Worm (Caenorhabditis elegans): Measurements from ENCODE around the gene C02F4.4.

Gene C02F4.4

DNA sequence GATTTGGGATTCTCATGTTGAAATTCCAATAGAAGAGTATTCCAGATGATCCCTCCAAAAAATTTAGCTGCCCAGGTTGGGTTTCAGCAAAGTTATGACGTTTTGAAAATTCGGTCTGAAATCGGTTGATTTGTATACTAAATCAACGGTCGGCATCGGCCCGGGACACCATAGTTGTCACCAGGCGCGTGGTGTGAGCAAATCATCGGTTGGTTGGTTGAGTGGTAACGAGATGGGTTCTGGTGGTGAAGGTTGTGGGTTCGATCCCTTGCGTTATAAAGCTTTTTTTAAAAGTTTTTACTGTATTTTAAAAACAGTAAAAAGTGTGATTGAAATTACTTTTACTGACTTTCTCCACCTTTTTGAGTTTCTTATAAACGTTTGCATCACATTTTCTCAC is 33.5 kb upstream of the C02F4.4 start:
- TF ChIP-seq arid-1 (GFP tag; conservative IDR thresholded peaks at IDR 0.05) (0 out of 2 replicates have a peak, but pooled peaks have one; percentile 30), Y48G9A.11 (GFP tag; IDR thresholded peaks at IDR 0.05) (peak; percentile 62; the same call in 1 of the 2 replicates), lim-7 (GFP tag; IDR thresholded peaks at IDR 0.05) (peak; percentile 70; the same call in 1 of the 2 replicates), vab-7 (GFP tag; IDR thresholded peaks at IDR 0.05) (peak; percentile 66), dmd-8 (GFP tag; IDR thresholded peaks at IDR 0.05) (0 out of 2 replicates have a peak, but pooled peaks have one; percentile 52)

DNA sequence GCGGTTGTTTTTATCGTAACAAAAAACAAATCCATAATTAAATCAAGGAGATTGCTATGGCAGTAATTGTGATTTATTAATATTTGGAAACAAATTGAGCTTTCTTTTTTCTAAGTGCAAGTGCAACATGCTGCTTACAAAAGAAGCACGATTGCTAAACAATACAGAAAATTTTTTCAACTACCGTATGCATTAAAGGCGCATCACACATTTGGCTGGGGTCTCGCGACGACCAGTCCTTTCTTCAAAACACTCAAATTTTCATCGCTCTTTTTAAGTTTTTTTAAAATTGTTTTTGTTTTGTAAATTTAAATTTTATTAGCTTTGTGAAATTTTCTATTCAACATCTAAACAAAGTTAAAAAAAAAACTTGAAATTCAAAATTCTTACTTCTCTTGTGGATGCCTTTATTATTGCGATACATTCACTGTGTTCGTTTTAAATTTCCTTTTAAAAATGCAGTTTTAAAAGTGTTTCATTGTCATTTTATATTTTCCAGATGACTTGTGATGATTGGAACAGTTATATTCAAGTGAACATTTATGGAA is 31.6 kb upstream of the C02F4.4 start, which contains the start of gene zim-1:
Gene zim-1 (plus strand): TSS at position 498 of the 548 bp plus-strand sequence.
- TF ChIP-seq attf-4 (tag; optimal IDR thresholded peaks at IDR 0.05) (no peak), unc-62 (GFP tag; optimal IDR thresholded peaks at IDR 0.05 in 1 of 2) (no peak), unc-62 (tag; optimal IDR thresholded peaks at IDR 0.05) (no peak)

DNA sequence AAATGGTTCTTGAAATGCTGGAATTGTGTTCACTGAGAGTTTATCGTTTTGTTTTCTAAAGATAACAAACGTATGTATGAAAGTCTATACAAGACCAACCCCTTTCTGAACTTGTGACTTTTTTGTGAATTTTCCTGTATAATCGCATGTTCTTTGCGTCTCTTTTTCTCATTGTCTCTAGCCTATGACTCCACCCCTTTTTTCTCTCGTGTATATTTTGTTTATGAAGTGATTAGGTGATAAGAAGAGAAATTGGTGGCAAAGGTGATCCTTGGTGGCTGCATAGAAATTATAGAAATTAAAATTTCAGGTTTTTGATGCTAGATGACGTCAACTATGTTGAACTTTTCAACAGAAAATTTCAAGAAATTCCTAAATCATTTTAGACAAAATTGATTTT is 30.0 kb upstream of the C02F4.4 start, which contains the start of gene T07G12.5:
Gene T07G12.5 (minus strand): TSS at position 101 of the 400 bp plus-strand sequence.
- peak; percentile 21 for TF ChIP-seq dve-1 (tag; optimal IDR thresholded peaks at IDR 0.05; ENCODE audit: insufficient read depth)
- no peak for TF ChIP-seq F26F4.8 (GFP tag; conservative IDR thresholded peaks at IDR 0.05)
- peak; percentile 31 for TF ChIP-seq hlh-30 (tag; optimal IDR thresholded peaks at IDR 0.05; ENCODE audit: insufficient read depth)
- peak; percentile 8 for TF ChIP-seq hlh-11 (tag; optimal IDR thresholded peaks at IDR 0.05)
- TF ChIP-seq php-3 (GFP tag; IDR thresholded peaks at IDR 0.05): no peak
- no peak for TF ChIP-seq hif-1 (tag; optimal IDR thresholded peaks at IDR 0.05)
- no peak for TF ChIP-seq Y75B8A.6 (GFP tag; IDR thresholded peaks at IDR 0.05)
- no peak for TF ChIP-seq aha-1 (tag)
- no peak for TF ChIP-seq daf-16 (GFP tag; optimal IDR thresholded peaks at IDR 0.05)
- TF ChIP-seq daf-16 (tag; optimal IDR thresholded peaks at IDR 0.05): peak; percentile 51
- no peak for TF ChIP-seq vab-7 (GFP tag; IDR thresholded peaks at IDR 0.05)

DNA sequence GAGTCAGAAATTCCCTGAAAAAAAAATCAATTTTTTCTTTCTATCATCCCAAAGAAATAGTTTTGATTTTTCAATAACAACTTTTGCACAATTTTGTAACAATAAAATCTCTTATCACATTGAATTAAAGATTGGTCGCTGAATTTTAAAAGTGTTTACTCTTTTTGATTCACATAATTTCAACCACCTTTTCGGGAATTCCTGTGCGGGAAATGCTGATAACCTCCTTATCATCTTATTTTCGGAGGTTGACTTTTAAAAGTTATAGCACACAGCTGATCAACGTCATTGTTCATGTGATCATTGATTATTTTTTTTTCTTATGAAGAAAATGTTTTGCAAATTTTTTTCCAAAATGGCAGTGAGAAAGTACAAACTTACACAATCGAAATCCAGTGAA is 28.3 kb upstream of the C02F4.4 start:
- peak; percentile 65 for TF ChIP-seq nhr-28 (tag; optimal IDR thresholded peaks at IDR 0.05)
- TF ChIP-seq hlh-11 (tag; optimal IDR thresholded peaks at IDR 0.05): peak; percentile 57
- peak; percentile 73 for TF ChIP-seq nhr-77 (tag; optimal IDR thresholded peaks at IDR 0.05)
- peak; percentile 74 for TF ChIP-seq dmd-6 (GFP tag; IDR thresholded peaks at IDR 0.05)
- no peak for TF ChIP-seq duxl-1 (tag; optimal IDR thresholded peaks at IDR 0.05; ENCODE audit: poor library complexity)
- peak; percentile 56; the same call in 1 of the 2 replicates for TF ChIP-seq php-3 (GFP tag; IDR thresholded peaks at IDR 0.05)
- peak; percentile 62 for TF ChIP-seq dve-1 (tag; optimal IDR thresholded peaks at IDR 0.05; ENCODE audit: insufficient read depth)
- peak; percentile 75 for TF ChIP-seq pqm-1 (tag; optimal IDR thresholded peaks at IDR 0.05)
- TF ChIP-seq mdt-29 (GFP tag; IDR thresholded peaks at IDR 0.05): no peak
- no peak for TF ChIP-seq F44E2.7 (GFP tag; IDR thresholded peaks at IDR 0.05)
- peak; percentile 15 for TF ChIP-seq hlh-30 (tag; optimal IDR thresholded peaks at IDR 0.05; ENCODE audit: insufficient read depth)
- TF ChIP-seq zip-2 (tag; optimal IDR thresholded peaks at IDR 0.05): no peak
- no peak for TF ChIP-seq daf-16 (GFP tag; optimal IDR thresholded peaks at IDR 0.05)
- TF ChIP-seq daf-16 (tag; optimal IDR thresholded peaks at IDR 0.05): peak; percentile 91
- no peak for TF ChIP-seq zfp-3 (GFP tag; conservative IDR thresholded peaks at IDR 0.05)
- TF ChIP-seq ztf-11 (tag; optimal IDR thresholded peaks at IDR 0.05): no peak

DNA sequence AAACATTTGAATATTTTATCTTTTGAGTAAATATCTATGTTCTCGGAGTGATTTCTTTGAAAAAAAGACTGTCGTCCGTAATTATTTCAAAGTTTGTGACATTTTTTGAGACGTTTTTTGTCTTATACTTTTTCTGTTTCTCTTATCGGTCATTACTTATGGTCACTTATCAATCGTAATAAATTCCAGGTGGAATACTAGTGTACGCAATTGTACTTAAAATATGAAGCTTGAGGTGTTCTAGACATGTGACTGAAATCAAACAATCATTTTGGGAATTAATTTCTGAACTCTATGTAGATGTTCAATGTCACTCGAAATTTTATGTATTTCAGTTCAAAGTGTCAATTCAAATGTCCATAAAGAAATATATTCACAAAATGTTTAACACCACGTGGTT is 27.3 kb upstream of the C02F4.4 start:
- TF ChIP-seq nhr-28 (tag; optimal IDR thresholded peaks at IDR 0.05) (peak; percentile 18), R02D3.7 (tag; optimal IDR thresholded peaks at IDR 0.05) (no peak)

DNA sequence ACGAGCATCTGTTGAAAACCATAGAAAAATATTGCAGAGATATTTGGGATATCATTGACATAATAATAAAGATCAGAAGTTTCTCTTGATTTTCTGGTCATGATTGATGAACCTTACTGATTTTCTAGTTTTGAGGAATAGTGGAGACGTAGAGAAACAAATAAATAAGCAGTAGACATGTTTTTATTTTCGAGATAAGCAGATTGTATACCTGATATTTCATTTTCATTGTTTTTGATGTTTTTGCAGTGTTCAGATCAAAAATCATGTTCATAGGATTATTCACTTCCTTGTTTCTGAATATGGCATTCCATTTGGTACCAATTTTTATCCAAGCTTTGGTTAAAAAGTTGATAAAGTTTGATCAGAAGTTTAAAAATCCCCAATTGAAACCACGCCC is 23.6 kb upstream of the C02F4.4 start, which contains the start of gene T07G12.4:
Gene T07G12.4 (minus strand): TSS at position 101 of the 400 bp plus-strand sequence.
- TF ChIP-seq ceh-44 (GFP tag; IDR thresholded peaks at IDR 0.05) (no peak), aha-1 (tag) (peak; percentile 82)

Measured in whole organism, L4 larva.